Fruit fly (Drosophila melanogaster) whole organism, embryonic: ENCODE results near the gene ppl.

Source experiments
- Adf1 ChIP-seq: fragments of 200-800 bp; sonication (Bioruptor generic); IDR thresholded peaks from 2 replicates; pipeline ENCODE4 v1.3.6; 2022; ENCODE audit warnings: missing biosample characterization, missing genetic modification characterization
- Aef1 ChIP-seq: fragments of 200-800 bp; sonication (Bioruptor generic); IDR thresholded peaks from 3 replicates; pipeline ENCODE4 v1.3.6; 2022; ENCODE audit warnings: missing biosample characterization, missing genetic modification characterization
- Asciz ChIP-seq: fragments of 200-800 bp; sonication (Bioruptor generic); optimal IDR thresholded peaks from 2 replicates; lab custom pipeline; 2017; ENCODE audit warnings: missing biosample characterization, mild to moderate bottlenecking, missing genetic modification characterization, missing genetic modification reagents
- Bdp1 ChIP-seq: fragments of 200-800 bp; sonication (Bioruptor generic); optimal IDR thresholded peaks from 3 replicates; lab custom pipeline; 2016; ENCODE audit warnings: missing biosample characterization, missing genetic modification characterization
- Bgb ChIP-seq: fragments of 200-800 bp; sonication (Bioruptor generic); IDR thresholded peaks from 2 replicates; pipeline ENCODE4 v1.3.6; 2022; ENCODE audit warnings: missing biosample characterization, missing genetic modification characterization; ENCODE audit not compliant: partially characterized antibody
- CG10543 ChIP-seq: fragments of 200-800 bp; sonication (Bioruptor generic); optimal IDR thresholded peaks from 3 replicates; lab custom pipeline; 2017; ENCODE audit warnings: missing biosample characterization, mild to moderate bottlenecking, missing genetic modification characterization, moderate library complexity
- CG13287 ChIP-seq: fragments of 200-800 bp; sonication (Bioruptor generic); IDR thresholded peaks from 2 replicates; pipeline ENCODE4 v1.3.6; 2022; ENCODE audit warnings: missing biosample characterization, missing genetic modification characterization; ENCODE audit not compliant: partially characterized antibody
- CG13894 ChIP-seq: fragments of 200-800 bp; sonication (Bioruptor generic); optimal IDR thresholded peaks from 3 replicates; lab custom pipeline; 2018; ENCODE audit warnings: missing biosample characterization, mild to moderate bottlenecking, missing genetic modification characterization, moderate library complexity
- CG15269 ChIP-seq: fragments of 200-800 bp; sonication (Bioruptor generic); optimal IDR thresholded peaks from 2 replicates; lab custom pipeline; 2018; ENCODE audit warnings: missing biosample characterization, mild to moderate bottlenecking, missing genetic modification characterization, moderate library complexity
- CG15479 ChIP-seq: fragments of 200-800 bp; sonication (Bioruptor generic); optimal IDR thresholded peaks from 3 replicates; lab custom pipeline; 2019; ENCODE audit warnings: missing biosample characterization, mild to moderate bottlenecking, missing genetic modification characterization, moderate library complexity
- CG16813 ChIP-seq: fragments of 200-800 bp; sonication (Bioruptor generic); IDR thresholded peaks from 3 replicates; pipeline ENCODE4 v1.3.6; 2022; ENCODE audit warnings: missing biosample characterization, missing genetic modification characterization; ENCODE audit not compliant: partially characterized antibody
- CG16863 ChIP-seq: fragments of 200-800 bp; sonication (Bioruptor generic); optimal IDR thresholded peaks from 3 replicates; lab custom pipeline; 2016; ENCODE audit warnings: missing biosample characterization, missing genetic modification characterization
- CG2199 ChIP-seq: fragments of 200-800 bp; sonication (Bioruptor generic); IDR thresholded peaks from 3 replicates; pipeline ENCODE4 v1.3.6; 2022; ENCODE audit warnings: missing biosample characterization, missing genetic modification characterization
- CG32772 ChIP-seq: fragments of 200-800 bp; sonication (Bioruptor generic); IDR thresholded peaks from 2 replicates; pipeline ENCODE4 v1.3.6; 2022; ENCODE audit warnings: missing biosample characterization, missing genetic modification characterization
- CG6765 ChIP-seq: fragments of 200-800 bp; sonication (Bioruptor generic); optimal IDR thresholded peaks from 3 replicates; lab custom pipeline; 2017; ENCODE audit warnings: missing biosample characterization, mild to moderate bottlenecking, missing genetic modification characterization
- CG9817 ChIP-seq: fragments of 200-800 bp; sonication (Bioruptor generic); optimal IDR thresholded peaks from 2 replicates; lab custom pipeline; 2018; ENCODE audit warnings: missing biosample characterization, mild to moderate bottlenecking, missing genetic modification characterization, moderate library complexity
- CTCF ChIP-seq: fragments of 200-800 bp; sonication (Bioruptor generic); optimal IDR thresholded peaks from 2 replicates; lab custom pipeline; 2017; ENCODE audit warnings: missing biosample characterization, mild to moderate bottlenecking, missing genetic modification characterization, moderate library complexity
- D19B ChIP-seq: fragments of 200-800 bp; sonication (Bioruptor generic); optimal IDR thresholded peaks from 2 replicates; lab custom pipeline; 2017; ENCODE audit warnings: missing biosample characterization, mild to moderate bottlenecking, missing genetic modification characterization
- Dbx ChIP-seq: fragments of 200-800 bp; sonication (Bioruptor generic); IDR thresholded peaks from 3 replicates; pipeline ENCODE4 v1.3.6; 2022; ENCODE audit warnings: missing biosample characterization, missing genetic modification characterization
- HmgZ ChIP-seq: fragments of 200-800 bp; sonication (Bioruptor generic); optimal IDR thresholded peaks from 2 replicates; lab custom pipeline; 2018; ENCODE audit warnings: missing biosample characterization, mild to moderate bottlenecking, missing genetic modification characterization
- Med ChIP-seq: fragments of 200-800 bp; sonication (Bioruptor generic); peaks from one replicate; lab custom pipeline; 2016; ENCODE audit warnings: missing biosample characterization, missing genetic modification characterization, mild to moderate bottlenecking, inconsistent platforms, moderate library complexity
- Meics ChIP-seq: fragments of 200-800 bp; sonication (Bioruptor generic); optimal IDR thresholded peaks from 2 replicates; lab custom pipeline; 2017; ENCODE audit warnings: missing biosample characterization, mild to moderate bottlenecking, missing genetic modification characterization
- Optix ChIP-seq: fragments of 200-800 bp; sonication (Bioruptor generic); IDR thresholded peaks from 3 replicates; pipeline ENCODE4 v1.3.6; 2022; ENCODE audit warnings: missing biosample characterization, missing genetic modification characterization
- Side ChIP-seq: fragments of 200-800 bp; sonication (Bioruptor generic); optimal IDR thresholded peaks from 2 replicates; lab custom pipeline; 2016; ENCODE audit warnings: missing biosample characterization, missing genetic modification characterization
- amos ChIP-seq: fragments of 200-800 bp; sonication (Bioruptor generic); IDR thresholded peaks from 2 replicates; pipeline ENCODE4 v1.3.6; 2022; ENCODE audit warnings: missing biosample characterization, missing genetic modification characterization; ENCODE audit not compliant: partially characterized antibody
- cg ChIP-seq: fragments of 200-800 bp; sonication (Bioruptor generic); optimal IDR thresholded peaks from 3 replicates; lab custom pipeline; 2019; ENCODE audit warnings: missing biosample characterization, mild to moderate bottlenecking, missing genetic modification characterization, moderate library complexity
- chinmo ChIP-seq: fragments of 200-800 bp; sonication (Bioruptor generic); IDR thresholded peaks from 4 replicates; pipeline ENCODE4 v1.3.6; 2022; ENCODE audit warnings: missing biosample characterization, missing genetic modification characterization; ENCODE audit not compliant: partially characterized antibody
- crol ChIP-seq: fragments of 200-800 bp; sonication (Bioruptor generic); IDR thresholded peaks from 2 replicates; pipeline ENCODE4 v1.3.6; 2022; ENCODE audit warnings: missing biosample characterization, missing genetic modification characterization
- exex ChIP-seq: fragments of 200-800 bp; sonication (Bioruptor generic); optimal IDR thresholded peaks from 4 replicates; lab custom pipeline; 2018; ENCODE audit warnings: missing biosample characterization, mild to moderate bottlenecking, missing genetic modification characterization, moderate library complexity
- fd96Cb ChIP-seq: fragments of 200-800 bp; sonication (Bioruptor generic); optimal IDR thresholded peaks from 2 replicates; lab custom pipeline; 2018; ENCODE audit warnings: missing biosample characterization, mild to moderate bottlenecking, missing genetic modification characterization, moderate library complexity
- grn ChIP-seq: fragments of 200-800 bp; sonication (Bioruptor generic); optimal IDR thresholded peaks from 3 replicates; lab custom pipeline; 2017; ENCODE audit warnings: missing biosample characterization, missing genetic modification characterization
- insv ChIP-seq, 2 experiments: fragments of 200-800 bp; sonication (Bioruptor generic); optimal IDR thresholded peaks; 3 replicates each; lab custom pipeline; 2016 to 2018; ENCODE audit warnings: missing biosample characterization in 2 of 2, missing genetic modification characterization in 2 of 2
- kay ChIP-seq: fragments of 200-800 bp; sonication (Bioruptor generic); optimal IDR thresholded peaks from 2 replicates; lab custom pipeline; 2016; ENCODE audit warnings: missing biosample characterization, missing genetic modification characterization
- kni ChIP-seq: fragments of 200-800 bp; sonication (Bioruptor generic); optimal IDR thresholded peaks from 3 replicates; lab custom pipeline; 2017; ENCODE audit warnings: mild to moderate bottlenecking, missing biosample characterization, missing genetic modification reagents, missing genetic modification characterization
- lbe ChIP-seq: fragments of 200-800 bp; sonication (Bioruptor generic); optimal IDR thresholded peaks from 2 replicates; lab custom pipeline; 2016; ENCODE audit warnings: missing biosample characterization, mild to moderate bottlenecking, missing genetic modification characterization
- maf-S ChIP-seq: fragments of 200-800 bp; sonication (Bioruptor generic); optimal IDR thresholded peaks from 2 replicates; lab custom pipeline; 2016; ENCODE audit warnings: missing biosample characterization, missing genetic modification characterization
- sc ChIP-seq, 3 experiments: fragments of >200 bp in 2 of 3; fragments of 200-800 bp in 1 of 3; sonication (Bioruptor generic) in 1 of 3; optimal IDR thresholded peaks; 2 replicates in 2 of 3; 3 replicates in 1 of 3; lab custom pipeline; 2017; ENCODE audit warnings: mild to moderate bottlenecking in 1 of 3, missing biosample characterization in 1 of 3, missing genetic modification characterization in 1 of 3, missing genetic modification reagents in 1 of 3
- sens ChIP-seq: fragments of 200-800 bp; sonication (Bioruptor generic); peaks from one replicate; lab custom pipeline; 2016; ENCODE audit warnings: missing biosample characterization, missing genetic modification characterization
- stwl ChIP-seq: fragments of 200-800 bp; sonication (Bioruptor generic); optimal IDR thresholded peaks from 3 replicates; lab custom pipeline; 2018; ENCODE audit warnings: missing biosample characterization, mild to moderate bottlenecking, missing genetic modification characterization, moderate library complexity
- tgo ChIP-seq: fragments of 200-800 bp; sonication (Bioruptor generic); IDR thresholded peaks from 3 replicates; pipeline ENCODE4 v1.3.6; 2022; ENCODE audit warnings: missing biosample characterization, missing genetic modification characterization
- tx ChIP-seq: fragments of 200-800 bp; sonication (Bioruptor generic); optimal IDR thresholded peaks from 2 replicates; lab custom pipeline; 2016; ENCODE audit warnings: missing biosample characterization, missing genetic modification characterization
- vvl ChIP-seq: fragments of 200-800 bp; sonication (Bioruptor generic); IDR thresholded peaks from 2 replicates; pipeline ENCODE4 v1.3.6; 2022; ENCODE audit warnings: missing biosample characterization, missing genetic modification characterization
- wdn ChIP-seq: fragments of 200-800 bp; sonication (Bioruptor generic); IDR thresholded peaks from 2 replicates; pipeline ENCODE4 v1.3.6; 2022; ENCODE audit warnings: missing biosample characterization, missing genetic modification characterization

The ppl gene

DNA sequence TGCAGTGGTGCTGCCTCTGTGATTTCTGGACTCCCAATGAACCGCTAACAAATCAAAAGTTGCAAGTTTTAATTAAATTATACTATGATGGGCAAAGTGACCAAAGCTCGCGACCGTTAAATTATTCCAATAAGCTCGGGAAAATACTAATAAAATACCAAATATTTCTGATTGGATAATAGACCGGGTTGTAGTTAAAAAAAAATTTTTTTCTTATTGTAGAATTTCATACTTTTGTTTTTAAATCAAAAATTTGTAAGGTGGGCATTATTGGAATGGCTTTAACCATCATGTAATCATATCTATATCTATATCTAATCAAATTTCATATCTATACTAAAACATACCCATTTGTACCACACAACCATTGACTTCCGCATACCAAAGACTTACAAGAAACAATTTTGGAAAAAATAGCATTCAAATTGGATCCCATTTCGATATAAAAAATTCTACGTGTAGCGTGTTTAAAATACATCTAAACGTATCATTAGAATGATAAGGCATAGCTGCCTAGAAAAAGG, 13.4 kb downstream of the ppl start, which contains the start of gene CG9391 (continued):
- TF ChIP-seq insv (GFP tag; optimal IDR thresholded peaks at IDR 0.05; lab: Kevin White, UChicago), result peak in 1 of 2 experiments; percentile 80
- no peak for TF ChIP-seq tx (GFP tag; lab: Kevin White, UChicago)
- no peak for TF ChIP-seq tgo (GFP tag; lab: Robert Waterston, UW)
- TF ChIP-seq, all 482 proteins: peak for 18

DNA sequence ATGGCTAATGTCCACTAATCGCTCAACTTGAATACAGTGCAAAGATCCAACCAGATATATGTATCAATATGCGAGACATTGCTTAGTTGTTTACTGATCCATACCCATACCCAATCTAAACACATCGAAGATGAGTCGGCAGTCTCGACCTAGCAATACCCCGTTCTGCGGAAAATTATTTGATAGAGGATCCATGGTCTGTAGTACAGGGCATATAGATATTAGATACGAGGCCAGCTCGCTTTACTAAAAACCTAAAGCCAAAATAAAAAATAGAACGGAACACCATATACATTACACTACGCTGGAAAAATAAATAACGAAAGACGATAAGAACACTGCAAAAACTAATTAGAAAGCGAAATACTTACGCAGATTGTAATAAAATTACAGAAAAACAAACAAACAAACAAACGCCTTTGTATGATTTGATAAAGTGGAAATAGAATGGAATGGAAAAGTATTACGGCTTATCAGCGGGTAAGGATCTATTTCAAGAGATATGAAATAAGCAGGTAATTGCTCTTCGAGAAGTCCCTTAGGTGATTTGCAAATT, 15.1 kb downstream of the ppl start:
- peak; percentile 20 for TF ChIP-seq sens (GFP tag; lab: Kevin White, UChicago)
- TF ChIP-seq CG15479 (GFP tag; lab: Kevin White, UChicago), result peak; percentile 82
- TF ChIP-seq D19B, result peak; percentile 58
- TF ChIP-seq Bdp1 (GFP tag; lab: Kevin White, UChicago), result no peak

DNA sequence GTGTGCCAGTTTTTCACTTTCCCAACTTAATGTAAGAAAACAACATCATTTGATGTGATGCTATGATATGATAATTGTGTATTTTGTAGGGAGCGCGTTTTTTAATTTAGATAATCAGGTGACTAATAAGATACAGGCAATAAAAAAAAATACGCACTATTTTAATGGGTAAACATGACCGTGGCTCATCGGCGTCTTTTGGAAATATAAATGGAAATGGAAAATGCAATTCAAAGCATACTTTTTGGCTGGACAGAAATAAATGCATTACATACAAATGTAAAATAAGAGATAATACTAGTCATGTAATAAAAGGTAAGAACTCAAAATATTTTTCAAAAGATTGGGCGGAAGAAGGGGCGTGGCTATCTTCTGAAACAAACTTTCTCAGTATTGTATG, 18.9 kb downstream of the ppl start:
- TF ChIP-seq CG13287 (GFP tag; lab: Robert Waterston, UW) (peak; percentile 28; the same call in 1 of the 2 replicates), amos (GFP tag; lab: Robert Waterston, UW) (peak; percentile 38; the same call in 1 of the 2 replicates), D19B (peak; percentile 33), CG6765 (GFP tag; lab: Kevin White, UChicago) (peak; percentile 31), HmgZ (tag; lab: Kevin White, UChicago) (peak; percentile 20), Meics (GFP tag; lab: Kevin White, UChicago) (no peak), grn (GFP tag; lab: Kevin White, UChicago) (peak; percentile 41), CG32772 (GFP tag; lab: Robert Waterston, UW) (no peak), vvl (peak; percentile 55; the same call in 1 of the 2 replicates), maf-S (no peak), CG2199 (GFP tag; lab: Robert Waterston, UW) (peak; percentile 57; the same call in 2 of the 3 replicates), Bgb (peak; percentile 45), Aef1 (GFP tag; lab: Robert Waterston, UW) (no peak), crol (GFP tag; lab: Robert Waterston, UW) (no peak), Asciz (GFP tag; lab: Kevin White, UChicago) (peak; percentile 12), Optix (GFP tag; lab: Robert Waterston, UW) (no peak), CG16863 (GFP tag; lab: Kevin White, UChicago) (no peak), CG13894 (tag; lab: Kevin White, UChicago) (no peak), CTCF (peak; percentile 72), Med (GFP tag; lab: Kevin White, UChicago) (peak; percentile 17), stwl (tag; lab: Kevin White, UChicago) (peak; percentile 21), kay (GFP tag; lab: Kevin White, UChicago) (peak; percentile 43), sens (GFP tag; lab: Kevin White, UChicago) (peak; percentile 74), Dbx (GFP tag; lab: Robert Waterston, UW) (0 out of 3 replicates have a peak, but pooled peaks have one; percentile 7), exex (tag; lab: Kevin White, UChicago) (peak; percentile 34), Adf1 (GFP tag; lab: Robert Waterston, UW) (no peak), CG15269 (tag; lab: Kevin White, UChicago) (peak; percentile 11), Side (GFP tag; lab: Kevin White, UChicago) (no peak)

DNA sequence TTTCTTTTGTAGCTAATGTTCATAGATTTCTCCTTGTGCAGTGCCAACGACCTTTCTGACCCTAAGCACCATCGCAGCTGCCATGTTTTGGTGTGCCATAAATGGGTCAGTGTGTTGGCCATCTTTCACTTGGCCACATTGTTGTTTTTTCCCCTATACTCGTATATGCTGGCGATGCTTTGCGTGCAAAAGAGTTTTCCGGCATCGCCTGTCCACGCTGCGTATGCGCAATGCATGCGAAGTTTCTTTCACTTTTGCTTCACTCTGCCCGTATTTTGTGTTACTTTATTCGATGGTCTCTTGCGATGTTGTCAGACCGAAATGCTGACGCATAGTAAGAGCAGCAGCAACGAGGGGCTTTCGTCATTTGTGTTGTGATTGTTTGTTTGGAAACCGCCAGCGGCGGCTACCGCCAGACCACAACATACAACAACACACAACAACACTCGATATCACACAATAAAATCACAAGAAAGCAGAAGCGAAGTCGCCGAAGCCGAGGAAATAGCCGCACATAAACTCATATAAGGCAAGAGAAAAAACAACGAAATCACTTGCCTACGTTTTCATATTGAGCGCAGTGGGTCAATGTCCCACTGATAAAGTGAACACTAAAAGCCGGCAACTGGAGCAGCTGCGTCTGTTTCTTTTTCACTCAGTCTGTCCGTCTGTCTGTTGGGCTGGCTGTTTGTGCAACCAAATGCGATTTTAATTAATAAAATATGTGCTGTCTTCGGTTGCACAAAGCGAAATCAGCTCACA, 19.7 kb downstream of the ppl start:
- TF ChIP-seq lbe (GFP tag; lab: Kevin White, UChicago) (no peak), fd96Cb (tag; lab: Kevin White, UChicago) (no peak), CG15269 (tag; lab: Kevin White, UChicago) (no peak), chinmo (GFP tag; lab: Robert Waterston, UW) (peak; percentile 63; the same call in 1 of the 4 replicates), wdn (GFP tag; lab: Robert Waterston, UW) (no peak), CG16813 (GFP tag; lab: Robert Waterston, UW) (no peak), cg (GFP tag; lab: Kevin White, UChicago) (no peak), CG10543 (GFP tag; lab: Kevin White, UChicago) (peak; percentile 28), CG9817 (tag; lab: Kevin White, UChicago) (no peak), Adf1 (GFP tag; lab: Robert Waterston, UW) (peak; percentile 23; the same call in 1 of the 2 replicates), kni (peak; percentile 54), sc (optimal IDR thresholded peaks at IDR 0.05; lab: Kevin White, UChicago) (no peak), sc (GFP tag; optimal IDR thresholded peaks at IDR 0.05; lab: Kevin White, UChicago) (no peak), Med (GFP tag; lab: Kevin White, UChicago) (peak; percentile 76)
